Worm (Caenorhabditis elegans) whole organism, L1 larva: ENCODE measurements around the gene F34D10.9.

Experiments used
- aly-2 ChIP-seq: fragments of 150-350 bp; optimal IDR thresholded peaks from 2 replicates; lab custom pipeline; 2014; ENCODE audit warnings: missing biosample characterization, missing genetic modification characterization
- nhr-12 ChIP-seq: sonication (generic microtip); optimal IDR thresholded peaks from 2 replicates; lab custom pipeline; 2017; ENCODE audit warnings: missing biosample characterization, missing genetic modification characterization
- nhr-84 ChIP-seq: sonication (generic microtip); optimal IDR thresholded peaks from 2 replicates; lab custom pipeline; 2017; ENCODE audit warnings: missing biosample characterization, missing genetic modification characterization
- pqm-1 ChIP-seq: sonication (generic microtip); optimal IDR thresholded peaks from 3 replicates; lab custom pipeline; 2017; ENCODE audit warnings: missing biosample characterization, missing genetic modification characterization
- snpc-4 ChIP-seq: fragments of 150-350 bp; optimal IDR thresholded peaks from 2 replicates; lab custom pipeline; 2014; ENCODE audit warnings: missing biosample characterization, missing genetic modification characterization

DNA sequence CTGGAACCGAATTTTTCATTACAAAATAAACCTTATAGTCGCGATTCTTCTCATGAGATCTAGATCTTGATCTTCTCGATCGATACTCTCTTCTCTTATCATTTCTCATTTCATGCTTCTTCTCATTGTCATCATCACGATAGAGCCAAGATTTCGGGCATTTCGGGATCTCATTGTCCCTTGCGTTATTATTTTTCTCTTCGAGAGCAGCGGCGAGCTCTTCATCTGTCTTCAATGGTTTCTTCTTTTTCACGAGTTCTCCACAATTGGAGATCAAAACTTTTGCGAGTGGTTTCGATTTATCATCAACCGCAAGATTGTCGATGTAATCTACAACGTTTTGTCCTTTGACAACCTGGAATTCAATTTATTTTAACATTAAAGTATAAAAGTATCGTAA, 31.1 kb downstream of the F34D10.9 start:
- TF ChIP-seq nhr-12 (tag; lab: Kevin White, UChicago) = no peak
- no peak for TF ChIP-seq pqm-1 (tag; lab: Kevin White, UChicago)
- TF ChIP-seq nhr-84 (tag; lab: Kevin White, UChicago) = no peak
- no peak for TF ChIP-seq aly-2
- no peak for TF ChIP-seq snpc-4 (tag; lab: Kevin White, UChicago)
